Worm (Caenorhabditis elegans): ENCODE results near the gene Y71G10AR.4.

- TF ChIP-seq unc-39 (tag; optimal IDR thresholded peaks at IDR 0.05) (no peak), ceh-16 (tag; optimal IDR thresholded peaks at IDR 0.05) (no peak), nhr-12 (tag; optimal IDR thresholded peaks at IDR 0.05) (no peak), pha-4 (tag; optimal IDR thresholded peaks at IDR 0.05) (peak; percentile 61), tbx-2 (tag; optimal IDR thresholded peaks at IDR 0.05) (no peak), nhr-237 (tag; optimal IDR thresholded peaks at IDR 0.05) (no peak), ceh-28 (tag; optimal IDR thresholded peaks at IDR 0.05) (no peak), elt-3 (tag; optimal IDR thresholded peaks at IDR 0.05) (no peak), egl-27 (tag; optimal IDR thresholded peaks at IDR 0.05) (no peak), elt-2 (tag; optimal IDR thresholded peaks at IDR 0.05) (no peak)
Measured at ce11 chrIV:2217260-2217659, 18.4 kb downstream of the Y71G10AR.4 start.
